Worm (Caenorhabditis elegans): ENCODE results near the gene C32C4.16.

ce11 chrV:10683458-10683857 lies 36.1 kb downstream of the C32C4.16 start:
- TF ChIP-seq B0310.2 (tag; optimal IDR thresholded peaks at IDR 0.05): no peak
- TF ChIP-seq ceh-36 (tag; optimal IDR thresholded peaks at IDR 0.05): no peak
- TF ChIP-seq ama-1 (optimal IDR thresholded peaks at IDR 0.05): no peak
- no peak for TF ChIP-seq tbx-11 (GFP tag; IDR thresholded peaks at IDR 0.05)
- no peak for TF ChIP-seq hmbx-1 (tag; optimal IDR thresholded peaks at IDR 0.05)
- TF ChIP-seq ets-7 (tag; optimal IDR thresholded peaks at IDR 0.05): no peak
